Worm (Caenorhabditis elegans) whole organism, L2 larva: ENCODE data around the gene ZK1055.6.

Experiments used
- R02D3.7 ChIP-seq: fragments of 150-350 bp; optimal IDR thresholded peaks from 2 replicates; lab custom pipeline; 2014; ENCODE audit warnings: missing biosample characterization, missing genetic modification characterization
- ama-1 ChIP-seq: fragments of 150-350 bp; optimal IDR thresholded peaks from 2 replicates; lab custom pipeline; 2018; ENCODE audit warnings: inconsistent platforms
- nhr-12 ChIP-seq: fragments of 150-350 bp; optimal IDR thresholded peaks from 2 replicates; lab custom pipeline; 2014; ENCODE audit warnings: missing biosample characterization, missing genetic modification characterization

DNA sequence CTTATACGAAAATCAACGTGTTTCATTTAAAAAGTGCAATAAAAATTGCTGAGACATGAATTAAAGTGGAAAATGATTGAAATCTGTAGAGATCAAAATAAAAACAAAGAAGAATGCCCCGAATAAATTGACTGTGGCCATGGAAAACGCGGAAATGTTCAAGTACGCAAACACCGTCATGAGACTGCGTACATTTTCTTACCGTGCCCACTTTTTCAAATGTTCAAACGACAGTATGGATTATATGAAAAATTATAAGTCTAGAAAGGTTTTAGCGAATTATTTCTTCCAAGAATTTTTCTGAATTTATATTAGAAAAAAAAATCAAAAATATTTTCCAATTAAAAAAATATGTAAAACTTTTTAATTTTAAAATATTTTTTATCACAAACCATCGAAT lies 9.1 kb upstream of the ZK1055.6 start:
- TF ChIP-seq nhr-12 (no peak), R02D3.7 (no peak), ama-1 (no peak)
